Worm (Caenorhabditis elegans): ENCODE measurements around the gene ccpp-6.

DNA sequence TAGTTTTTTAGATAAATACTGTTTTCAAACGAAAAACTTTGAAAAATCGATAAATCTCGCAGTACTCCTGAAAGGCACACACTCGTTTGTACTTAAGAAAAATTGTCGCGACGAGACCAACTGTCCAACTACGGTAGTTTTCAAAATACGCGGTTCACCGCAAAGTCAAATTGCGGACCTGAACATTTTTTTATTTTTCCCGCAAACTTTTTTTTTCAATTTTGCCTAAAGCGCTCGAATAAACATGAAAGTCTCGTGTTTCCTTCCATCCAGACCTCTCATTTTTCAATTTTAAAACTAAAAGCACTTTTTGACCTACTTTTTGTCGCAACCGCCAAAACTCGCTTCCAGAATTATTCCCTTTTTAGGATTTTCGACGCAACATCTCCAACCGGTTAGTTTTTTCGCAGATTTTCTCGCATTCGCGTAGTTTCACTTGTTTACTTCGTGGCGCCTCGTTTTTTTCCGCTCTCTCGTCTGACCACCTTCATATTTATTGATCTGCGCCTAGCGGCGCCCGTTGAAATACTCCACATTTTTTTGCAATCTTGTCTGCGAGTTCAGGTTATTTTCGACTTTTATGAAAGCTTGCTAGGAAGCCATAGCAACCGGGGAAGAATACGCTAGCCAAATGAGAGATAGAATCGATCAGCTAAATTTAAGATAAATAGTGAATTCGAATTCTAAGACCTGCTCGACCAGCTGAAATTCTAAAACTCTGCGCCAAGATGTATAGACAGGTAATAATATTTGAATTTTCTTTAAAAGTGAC is 9.5 kb downstream of the ccpp-6 start, which contains the start of gene prdx-2:
- TF ChIP-seq ceh-19 (GFP tag; optimal IDR thresholded peaks at IDR 0.05) (no peak), hlh-6 (tag; optimal IDR thresholded peaks at IDR 0.05) (no peak), ama-1 (optimal IDR thresholded peaks at IDR 0.05) (no peak), K09A11.1 (tag; optimal IDR thresholded peaks at IDR 0.05; ENCODE audit: insufficient read depth) (no peak), fkh-10 (GFP tag; optimal IDR thresholded peaks at IDR 0.05) (no peak), nhr-11 (tag; optimal IDR thresholded peaks at IDR 0.05) (no peak), C08G9.2 (tag; optimal IDR thresholded peaks at IDR 0.05) (no peak), dmd-4 (tag; optimal IDR thresholded peaks at IDR 0.05; ENCODE audit: borderline replicate concordance) (no peak), ref-2 (tag; optimal IDR thresholded peaks at IDR 0.05) (no peak), hlh-13 (GFP tag; optimal IDR thresholded peaks at IDR 0.05) (no peak), sox-4 (tag; optimal IDR thresholded peaks at IDR 0.05) (no peak), che-1 (tag; optimal IDR thresholded peaks at IDR 0.05) (no peak), dve-1 (tag; optimal IDR thresholded peaks at IDR 0.05) (no peak)

Data from whole organism, late embryonic.